Worm (Caenorhabditis elegans) whole organism, L4 larva: ENCODE results near the gene F22H10.11.
A peak's percentile ranks its signal among the peaks of the same experiment; 100 is the strongest.

Experiments
- F44E2.7 ChIP-seq: fragments of 200-800 bp; sonication (Bioruptor generic); IDR thresholded peaks from 2 replicates; pipeline ENCODE4 v2.1.2; 2022; ENCODE audit warnings: missing genetic modification characterization, missing compliant biosample characterization
- Y5F2A.4 ChIP-seq: fragments of 200-800 bp; sonication (Bioruptor generic); optimal IDR thresholded peaks from 2 replicates; lab custom pipeline; 2018; ENCODE audit warnings: mild to moderate bottlenecking, missing genetic modification characterization, missing compliant biosample characterization
- ZK546.5 ChIP-seq, 2 experiments: sonication (generic microtip); optimal IDR thresholded peaks; 2 replicates each; lab custom pipeline; 2017; ENCODE audit warnings: missing biosample characterization in 2 of 2, missing genetic modification characterization in 2 of 2
- aha-1 ChIP-seq: fragments of 150-350 bp; peaks from one replicate; lab custom pipeline; 2014; ENCODE audit warnings: missing biosample characterization, missing genetic modification characterization
- aly-2 ChIP-seq: sonication (generic microtip); optimal IDR thresholded peaks from 2 replicates; lab custom pipeline; 2018; ENCODE audit warnings: missing biosample characterization, missing genetic modification characterization
- ceh-20 ChIP-seq: fragments of 200-800 bp; sonication (Bioruptor generic); IDR thresholded peaks from 2 replicates; pipeline ENCODE4 v1.3.6; 2022; ENCODE audit warnings: missing genetic modification reagents, missing genetic modification characterization, missing compliant biosample characterization
- ceh-28 ChIP-seq: fragments of 150-350 bp; optimal IDR thresholded peaks from 2 replicates; lab custom pipeline; 2014; ENCODE audit warnings: missing biosample characterization, missing genetic modification reagents, missing genetic modification characterization
- ceh-32 ChIP-seq: sonication (generic microtip); optimal IDR thresholded peaks from 2 replicates; lab custom pipeline; 2016; ENCODE audit warnings: mild to moderate bottlenecking, missing genetic modification characterization, missing compliant biosample characterization; ENCODE audit not compliant: poor library complexity
- ceh-44 ChIP-seq: fragments of 200-800 bp; sonication (Bioruptor generic); IDR thresholded peaks from 2 replicates; pipeline ENCODE4 v1.3.6; 2022; ENCODE audit warnings: missing genetic modification reagents, missing genetic modification characterization, missing compliant biosample characterization
- daf-12 ChIP-seq: fragments of 150-350 bp; optimal IDR thresholded peaks from 2 replicates; lab custom pipeline; 2014; ENCODE audit warnings: missing biosample characterization, missing genetic modification reagents, missing genetic modification characterization
- daf-16 ChIP-seq, 3 experiments: sonication (generic microtip); optimal IDR thresholded peaks; 2 replicates each; lab custom pipeline; 2016 to 2017; ENCODE audit warnings: missing genetic modification characterization in 3 of 3, missing genetic modification reagents in 3 of 3, mild to moderate bottlenecking in 2 of 3, missing compliant biosample characterization in 2 of 3, missing biosample characterization in 1 of 3, moderate library complexity in 1 of 3
- daf-19 ChIP-seq: fragments of 200-800 bp; sonication (Bioruptor generic); conservative IDR thresholded peaks from 2 replicates; pipeline ENCODE4 v1.3.6; 2022; ENCODE audit warnings: missing genetic modification characterization, missing compliant biosample characterization
- dmd-6 ChIP-seq: fragments of 200-800 bp; sonication (Bioruptor generic); IDR thresholded peaks from 2 replicates; pipeline ENCODE4 v1.3.6; 2022; ENCODE audit warnings: missing genetic modification reagents, missing genetic modification characterization, missing compliant biosample characterization
- dpl-1 ChIP-seq: fragments of 150-350 bp; optimal IDR thresholded peaks from 2 replicates; lab custom pipeline; 2014; ENCODE audit warnings: missing biosample characterization, missing genetic modification reagents, missing genetic modification characterization
- dve-1 ChIP-seq: sonication (generic microtip); optimal IDR thresholded peaks from 2 replicates; lab custom pipeline; 2017; ENCODE audit warnings: antibody characterized with exemption, mild to moderate bottlenecking, missing genetic modification characterization, missing compliant biosample characterization; ENCODE audit not compliant: insufficient read depth
- egl-43 ChIP-seq: fragments of 200-800 bp; sonication (Bioruptor generic); IDR thresholded peaks from 2 replicates; pipeline ENCODE4 v1.3.6; 2022; ENCODE audit warnings: missing genetic modification reagents, missing genetic modification characterization, missing compliant biosample characterization
- fkh-10 ChIP-seq: fragments of 150-350 bp; optimal IDR thresholded peaks from 2 replicates; lab custom pipeline; 2014; ENCODE audit warnings: missing biosample characterization, missing genetic modification reagents, missing genetic modification characterization
- fos-1 ChIP-seq: fragments of 150-350 bp; optimal IDR thresholded peaks from 2 replicates; lab custom pipeline; 2014; ENCODE audit warnings: missing biosample characterization, missing genetic modification characterization
- hif-1 ChIP-seq, 2 experiments: sonication (generic microtip); optimal IDR thresholded peaks; 2 replicates each; lab custom pipeline; 2016 to 2017; ENCODE audit warnings: missing compliant biosample characterization in 2 of 2, missing genetic modification characterization in 2 of 2, missing genetic modification reagents in 2 of 2, missing genotype in 2 of 2, mild to moderate bottlenecking in 1 of 2
- hlh-11 ChIP-seq: fragments of 200-800 bp; sonication (Bioruptor generic); optimal IDR thresholded peaks from 2 replicates; lab custom pipeline; 2018; ENCODE audit warnings: mild to moderate bottlenecking, missing genetic modification characterization, missing compliant biosample characterization
- hlh-30 ChIP-seq: sonication (generic microtip); optimal IDR thresholded peaks from 2 replicates; lab custom pipeline; 2017; ENCODE audit warnings: antibody characterized with exemption, mild to moderate bottlenecking, missing genetic modification characterization, missing compliant biosample characterization; ENCODE audit not compliant: insufficient read depth
- hmg-1.1 ChIP-seq: fragments of 200-800 bp; sonication (Bioruptor generic); IDR thresholded peaks from 2 replicates; pipeline ENCODE4 v1.3.6; 2022; ENCODE audit warnings: missing genetic modification reagents, missing genetic modification characterization, missing compliant biosample characterization
- lim-7 ChIP-seq: fragments of 200-800 bp; sonication (Bioruptor generic); IDR thresholded peaks from 2 replicates; pipeline ENCODE4 v1.3.6; 2022; ENCODE audit warnings: missing genetic modification characterization, missing compliant biosample characterization
- lin-1 ChIP-seq: fragments of 200-800 bp; sonication (Bioruptor generic); IDR thresholded peaks from 2 replicates; pipeline ENCODE4 v1.3.6; 2022; ENCODE audit warnings: missing genetic modification reagents, missing genetic modification characterization, missing compliant biosample characterization
- lin-13 ChIP-seq: fragments of 150-350 bp; optimal IDR thresholded peaks from 2 replicates; lab custom pipeline; 2014; ENCODE audit warnings: missing biosample characterization, missing genetic modification reagents, missing genetic modification characterization
- lin-29 ChIP-seq: fragments of 200-800 bp; sonication (Bioruptor generic); IDR thresholded peaks from 2 replicates; pipeline ENCODE4 v1.3.6; 2022; ENCODE audit warnings: missing genetic modification reagents, missing genetic modification characterization, missing compliant biosample characterization
- lin-38 ChIP-seq: fragments of 200-800 bp; sonication (Bioruptor generic); IDR thresholded peaks from 2 replicates; pipeline ENCODE4 v1.3.6; 2022; ENCODE audit warnings: missing genetic modification reagents, missing genetic modification characterization, missing compliant biosample characterization
- lir-3 ChIP-seq: sonication (generic microtip); optimal IDR thresholded peaks from 2 replicates; lab custom pipeline; 2016; ENCODE audit warnings: mild to moderate bottlenecking, missing genetic modification characterization, missing compliant biosample characterization
- lsy-2 ChIP-seq, 2 experiments: fragments of 150-350 bp in 1 of 2; sonication (generic microtip) in 1 of 2; optimal IDR thresholded peaks; 2 replicates each; lab custom pipeline; 2014 to 2017; ENCODE audit warnings: missing biosample characterization in 2 of 2, missing genetic modification characterization in 2 of 2
- madf-5 ChIP-seq, 2 experiments: fragments of 200-800 bp; sonication (Bioruptor generic); IDR thresholded peaks; 2 replicates each; pipeline ENCODE4 v1.3.6; 2022; ENCODE audit warnings: missing compliant biosample characterization in 2 of 2, missing genetic modification characterization in 2 of 2
- mep-1 ChIP-seq: fragments of 150-350 bp; sonication (generic microtip); optimal IDR thresholded peaks from 3 replicates; lab custom pipeline; 2014; ENCODE audit warnings: missing biosample characterization, missing genetic modification characterization
- nhr-111 ChIP-seq: fragments of 200-800 bp; sonication (Bioruptor generic); optimal IDR thresholded peaks from 2 replicates; lab custom pipeline; 2018; ENCODE audit warnings: mild to moderate bottlenecking, missing genetic modification characterization, missing compliant biosample characterization
- nhr-25 ChIP-seq: sonication (generic microtip); optimal IDR thresholded peaks from 2 replicates; lab custom pipeline; 2017; ENCODE audit warnings: missing genetic modification characterization, mild to moderate bottlenecking, missing compliant biosample characterization, antibody characterized with exemption, moderate library complexity, borderline replicate concordance; ENCODE audit not compliant: insufficient read depth
- nhr-28 ChIP-seq: fragments of 150-350 bp; optimal IDR thresholded peaks from 2 replicates; lab custom pipeline; 2014; ENCODE audit warnings: missing biosample characterization, missing genetic modification characterization
- nhr-42 ChIP-seq: fragments of 200-800 bp; sonication (Bioruptor generic); IDR thresholded peaks from 2 replicates; pipeline ENCODE4 v1.3.6; 2022; ENCODE audit warnings: missing genetic modification characterization, missing compliant biosample characterization
- nhr-6 ChIP-seq: fragments of 150-350 bp; optimal IDR thresholded peaks from 2 replicates; lab custom pipeline; 2014; ENCODE audit warnings: missing biosample characterization, missing genetic modification characterization
- php-3 ChIP-seq: fragments of 200-800 bp; sonication (Bioruptor generic); IDR thresholded peaks from 2 replicates; pipeline ENCODE4 v1.3.6; 2022; ENCODE audit warnings: missing genetic modification reagents, missing genetic modification characterization, missing compliant biosample characterization
- saeg-2 ChIP-seq: fragments of 200-800 bp; sonication (Bioruptor generic); IDR thresholded peaks from 2 replicates; pipeline ENCODE4 v1.3.6; 2022; ENCODE audit warnings: missing genetic modification reagents, missing genetic modification characterization, missing compliant biosample characterization
- set-16 ChIP-seq: fragments of 200-800 bp; sonication (Bioruptor generic); IDR thresholded peaks from 2 replicates; pipeline ENCODE4 v1.3.6; 2022; ENCODE audit warnings: missing genetic modification reagents, missing genetic modification characterization, missing compliant biosample characterization
- skn-1 ChIP-seq: fragments of 150-350 bp; optimal IDR thresholded peaks from 2 replicates; lab custom pipeline; 2014; ENCODE audit warnings: missing biosample characterization, missing genetic modification characterization
- snpc-4 ChIP-seq: fragments of 150-350 bp; optimal IDR thresholded peaks from 2 replicates; lab custom pipeline; 2014; ENCODE audit warnings: missing biosample characterization, missing genetic modification characterization
- unc-130 ChIP-seq: sonication (generic microtip); optimal IDR thresholded peaks from 2 replicates; lab custom pipeline; 2016; ENCODE audit warnings: missing genetic modification reagents, missing genetic modification characterization, missing compliant biosample characterization
- unc-62 ChIP-seq, 3 experiments: fragments of 150-350 bp in 1 of 3; sonication (generic microtip); optimal IDR thresholded peaks in 2 of 3; peaks in 1 of 3; 1 replicate in 1 of 3; 2 replicates in 2 of 3; lab custom pipeline; 2014 to 2017; ENCODE audit warnings: missing biosample characterization in 3 of 3, missing genetic modification characterization in 3 of 3, missing genetic modification reagents in 3 of 3, missing genotype in 1 of 3
- vab-7 ChIP-seq: fragments of 200-800 bp; sonication (Bioruptor generic); IDR thresholded peaks from 2 replicates; pipeline ENCODE4 v1.3.6; 2022; ENCODE audit warnings: missing genetic modification reagents, missing genetic modification characterization, missing compliant biosample characterization
- zag-1 ChIP-seq: fragments of 150-350 bp; optimal IDR thresholded peaks from 2 replicates; lab custom pipeline; 2014; ENCODE audit warnings: missing biosample characterization, missing genetic modification characterization
- zfp-3 ChIP-seq: fragments of 200-800 bp; sonication (Bioruptor generic); conservative IDR thresholded peaks from 2 replicates; pipeline ENCODE4 v1.3.6; 2022; ENCODE audit warnings: missing genetic modification reagents, missing genetic modification characterization, missing compliant biosample characterization
- ztf-11 ChIP-seq: fragments of 150-350 bp; optimal IDR thresholded peaks from 2 replicates; lab custom pipeline; 2014; ENCODE audit warnings: missing biosample characterization, missing genetic modification characterization

The F22H10.11 gene

DNA sequence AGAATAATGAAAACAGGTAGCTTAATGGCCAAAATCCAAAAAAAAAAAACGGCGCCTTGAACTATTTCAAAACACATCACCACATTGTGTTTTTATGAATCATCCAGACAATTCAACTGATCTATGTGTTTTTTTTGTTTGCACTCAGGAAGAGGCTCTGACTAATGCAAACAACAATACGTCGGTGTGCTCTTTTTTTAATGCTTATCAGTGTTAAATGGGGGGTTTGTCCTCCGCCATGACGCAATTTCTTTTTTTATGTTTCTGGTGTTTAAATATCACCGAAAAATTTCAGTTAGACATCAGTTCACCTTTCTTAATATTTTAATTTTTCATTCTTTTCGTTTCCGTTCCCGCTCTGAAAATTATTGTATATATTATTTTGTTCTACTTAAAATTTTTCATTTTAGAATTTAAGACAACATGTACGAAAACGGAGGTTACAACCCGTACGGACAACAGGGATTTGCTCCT lies 8.7 kb downstream of the F22H10.11 start, which contains the start of gene F22H10.2 (continued):
- TF ChIP-seq nhr-42 (no peak), php-3 (GFP tag; lab: Robert Waterston, UW) (peak; percentile 43; the same call in 1 of the 2 replicates), nhr-25 (tag; lab: Kevin White, UChicago) (no peak), daf-19 (no peak), vab-7 (GFP tag; lab: Robert Waterston, UW) (no peak)

DNA sequence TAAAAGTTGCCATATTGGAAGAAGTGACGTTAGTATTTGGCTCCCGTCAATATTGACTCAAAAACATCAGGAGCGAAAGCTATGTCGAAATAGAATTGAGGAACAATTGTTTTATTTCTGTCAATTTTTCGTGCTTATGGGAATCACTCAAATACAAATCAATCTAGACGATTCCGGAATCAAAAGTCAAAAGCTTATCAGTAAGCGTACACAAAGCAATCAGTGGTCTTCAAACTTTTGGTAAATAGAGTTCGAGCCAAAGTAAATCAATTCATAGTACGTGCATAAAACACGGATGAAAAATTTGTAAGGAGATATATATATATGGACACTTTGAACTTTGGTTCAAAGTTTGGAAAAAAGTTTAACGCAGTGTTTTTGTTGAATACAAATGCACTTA lies 9.7 kb downstream of the F22H10.11 start:
- TF ChIP-seq lin-29 (GFP tag; lab: Robert Waterston, UW) (no peak), hlh-30 (no peak), dpl-1 (no peak), nhr-111 (GFP tag; lab: Kevin White, UChicago) (no peak), zfp-3 (no peak), F44E2.7 (no peak), unc-130 (no peak), hlh-11 (tag; lab: Kevin White, UChicago) (no peak), saeg-2 (GFP tag; lab: Robert Waterston, UW) (no peak), skn-1 (no peak), daf-19 (no peak), lsy-2 (tag; optimal IDR thresholded peaks at IDR 0.05; lab: Kevin White, UChicago) (no peak), lir-3 (tag; lab: Kevin White, UChicago) (no peak), ceh-32 (tag; lab: Kevin White, UChicago) (no peak), nhr-42 (no peak), egl-43 (no peak), daf-16 (GFP tag; optimal IDR thresholded peaks at IDR 0.05; lab: Kevin White, UChicago) (no peak), daf-16 (tag; optimal IDR thresholded peaks at IDR 0.05; lab: Kevin White, UChicago) (peak; percentile 86), php-3 (GFP tag; lab: Robert Waterston, UW) (no peak), lin-38 (GFP tag; lab: Robert Waterston, UW) (no peak), dve-1 (tag; lab: Kevin White, UChicago) (no peak), ceh-20 (no peak), unc-62 (GFP tag; optimal IDR thresholded peaks at IDR 0.05 in 1 of 2; lab: Kevin White, UChicago) (peak in 1 of 2 experiments; percentile 66), unc-62 (tag; optimal IDR thresholded peaks at IDR 0.05; lab: Kevin White, UChicago) (no peak), lin-1 (GFP tag; lab: Robert Waterston, UW) (no peak), ceh-28 (no peak), zag-1 (tag; lab: Kevin White, UChicago) (no peak), nhr-28 (peak; percentile 15), hif-1 (tag; optimal IDR thresholded peaks at IDR 0.05; lab: Kevin White, UChicago) (peak in 1 of 2 experiments; percentile 2), ztf-11 (tag; lab: Kevin White, UChicago) (no peak), ZK546.5 (tag; optimal IDR thresholded peaks at IDR 0.05; lab: Kevin White, UChicago) (no peak), aly-2 (no peak), daf-12 (tag; lab: Kevin White, UChicago) (no peak), lin-13 (GFP tag; lab: Kevin White, UChicago) (peak; percentile 3), hmg-1.1 (no peak), snpc-4 (tag; lab: Kevin White, UChicago) (no peak), fkh-10 (no peak), lim-7 (GFP tag; lab: Robert Waterston, UW) (no peak), madf-5 (GFP tag; IDR thresholded peaks at IDR 0.05; lab: Robert Waterston, UW) (no peak), fos-1 (no peak), ceh-44 (GFP tag; lab: Robert Waterston, UW) (no peak), dmd-6 (GFP tag; lab: Robert Waterston, UW) (peak; percentile 38), aha-1 (tag; lab: Kevin White, UChicago) (no peak), set-16 (GFP tag; lab: Robert Waterston, UW) (no peak), nhr-6 (tag; lab: Kevin White, UChicago) (no peak), mep-1 (tag; lab: Kevin White, UChicago) (no peak), Y5F2A.4 (GFP tag; lab: Kevin White, UChicago) (no peak)
- TF ChIP-seq, all 104 proteins: peak for 6
